Fruit fly (Drosophila melanogaster): ENCODE data around the gene CG32762.

Gene CG32762

dm6 chrX:5516783-5517571 is 15.9 kb upstream of the CG32762 start (continued):
- TF ChIP-seq CG34376 (GFP tag; optimal IDR thresholded peaks at IDR 0.05) (peak; percentile 42), tna (GFP tag; IDR thresholded peaks at IDR 0.05; ENCODE audit: partially characterized antibody) (no peak), CG12391 (tag; optimal IDR thresholded peaks at IDR 0.05) (peak; percentile 32), CG16779 (GFP tag; IDR thresholded peaks at IDR 0.05) (no peak), CoRest (tag; optimal IDR thresholded peaks at IDR 0.05) (peak; percentile 48), sr (GFP tag; IDR thresholded peaks at IDR 0.05) (no peak), Stat92E (GFP tag; optimal IDR thresholded peaks at IDR 0.05) (peak in 1 of 3 experiments; percentile 44), CG3281 (GFP tag; optimal IDR thresholded peaks at IDR 0.05) (peak; percentile 42), gsb-n (tag; optimal IDR thresholded peaks at IDR 0.05) (peak; percentile 9), pb (GFP tag; optimal IDR thresholded peaks at IDR 0.05) (peak; percentile 3), D19A (tag; optimal IDR thresholded peaks at IDR 0.05) (peak; percentile 45), Drgx (GFP tag; IDR thresholded peaks at IDR 0.05) (no peak; the same call in 1 of the 2 replicates), CG17912 (GFP tag; optimal IDR thresholded peaks at IDR 0.05) (no peak), Doc3 (GFP tag; IDR thresholded peaks at IDR 0.05; ENCODE audit: partially characterized antibody) (0 out of 3 replicates have a peak, but pooled peaks have one; percentile 24), fd102C (GFP tag; optimal IDR thresholded peaks at IDR 0.05) (no peak), sug (tag; optimal IDR thresholded peaks at IDR 0.05) (peak; percentile 33), Ssrp (tag; optimal IDR thresholded peaks at IDR 0.05) (peak; percentile 14), fd3F (GFP tag; optimal IDR thresholded peaks at IDR 0.05) (no peak), fru (optimal IDR thresholded peaks at IDR 0.05) (no peak), pho (GFP tag; optimal IDR thresholded peaks at IDR 0.05) (peak; percentile 4), CG2678 (tag; optimal IDR thresholded peaks at IDR 0.05) (peak; percentile 74), onecut (GFP tag; IDR thresholded peaks at IDR 0.05) (0 out of 2 replicates have a peak, but pooled peaks have one; percentile 12), bigmax (GFP tag; optimal IDR thresholded peaks at IDR 0.05) (no peak), Vsx1 (GFP tag; optimal IDR thresholded peaks at IDR 0.05) (peak; percentile 75), CG15011 (GFP tag; optimal IDR thresholded peaks at IDR 0.05) (peak; percentile 8), Ravus (GFP tag; IDR thresholded peaks at IDR 0.05) (peak; percentile 47; the same call in 1 of the 2 replicates), dmrt11E (tag; optimal IDR thresholded peaks at IDR 0.05) (peak; percentile 17), row (GFP tag; IDR thresholded peaks at IDR 0.05) (peak; percentile 77; the same call in 2 of the 3 replicates), CG1603 (tag; optimal IDR thresholded peaks at IDR 0.05) (no peak), MTF-1 (GFP tag; optimal IDR thresholded peaks at IDR 0.05; ENCODE audit: borderline replicate concordance) (no peak), Rfx (GFP tag; IDR thresholded peaks at IDR 0.05) (peak; percentile 15; the same call in 1 of the 2 replicates), Dll (GFP tag; IDR thresholded peaks at IDR 0.05; ENCODE audit: partially characterized antibody) (peak; percentile 42; the same call in 1 of the 4 replicates), eve (GFP tag; optimal IDR thresholded peaks at IDR 0.05) (peak in 1 of 2 experiments; percentile 58), CG8290 (GFP tag; optimal IDR thresholded peaks at IDR 0.05) (peak; percentile 9), CG8290 (tag; optimal IDR thresholded peaks at IDR 0.05) (peak in 1 of 2 experiments; percentile 21), kay (GFP tag; optimal IDR thresholded peaks at IDR 0.05) (peak; percentile 72), CG9932 (GFP tag; IDR thresholded peaks at IDR 0.05) (peak; percentile 25; the same call in 1 of the 2 replicates), CG7987 (GFP tag; optimal IDR thresholded peaks at IDR 0.05) (peak; percentile 23), CG1647 (GFP tag; optimal IDR thresholded peaks at IDR 0.05) (no peak), B-H1 (GFP tag; IDR thresholded peaks at IDR 0.05) (no peak; the same call in 2 of the 3 replicates), CG13894 (tag; optimal IDR thresholded peaks at IDR 0.05) (no peak), stc (GFP tag; IDR thresholded peaks at IDR 0.05) (peak; percentile 37), Max (GFP tag; optimal IDR thresholded peaks at IDR 0.05) (no peak), CG11696 (GFP tag; IDR thresholded peaks at IDR 0.05) (no peak), D (optimal IDR thresholded peaks at IDR 0.05) (no peak), D (GFP tag; optimal IDR thresholded peaks at IDR 0.05) (peak; percentile 29), CG9727 (GFP tag; optimal IDR thresholded peaks at IDR 0.05) (peak; percentile 27), Blimp-1 (GFP tag; optimal IDR thresholded peaks at IDR 0.05) (peak; percentile 2)
